Worm (Caenorhabditis elegans): Measurements from ENCODE around the gene unc-44.
A peak's percentile ranks its signal among the peaks of the same experiment; 100 is the strongest.

Gene unc-44

DNA sequence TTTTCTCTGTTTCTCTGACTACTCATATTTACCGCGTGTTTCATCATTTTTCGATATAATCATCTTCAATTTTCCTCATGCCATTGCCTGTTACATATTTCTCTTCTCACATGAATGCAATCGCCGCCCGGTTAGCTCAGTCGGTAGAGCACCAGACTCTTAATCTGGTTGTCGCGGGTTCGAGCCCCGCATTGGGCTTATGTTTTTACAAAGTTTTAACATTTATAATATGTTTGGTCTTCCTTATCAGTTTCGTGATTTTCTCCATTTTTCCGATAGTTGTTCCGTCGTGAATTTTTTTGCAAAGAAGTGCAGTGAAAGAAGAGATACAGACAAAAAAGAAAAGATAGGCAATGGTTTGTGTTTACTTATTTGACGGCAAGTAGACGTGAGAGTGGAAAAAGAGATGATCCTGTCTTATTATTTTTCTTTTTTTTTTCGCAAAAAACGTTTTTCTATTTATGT, 8.3 kb upstream of the unc-44 start (continued):
- TF ChIP-seq C16A3.4 (tag; optimal IDR thresholded peaks at IDR 0.05) (peak; percentile 70), swsn-7 (tag; optimal IDR thresholded peaks at IDR 0.05) (peak; percentile 80), snpc-4 (tag; optimal IDR thresholded peaks at IDR 0.05) (peak; percentile 34), zip-4 (GFP tag; optimal IDR thresholded peaks at IDR 0.05) (no peak), lin-14 (GFP tag; optimal IDR thresholded peaks at IDR 0.05) (peak; percentile 85), vab-15 (tag; optimal IDR thresholded peaks at IDR 0.05) (no peak), lin-13 (GFP tag; optimal IDR thresholded peaks at IDR 0.05) (no peak), nhr-12 (tag; optimal IDR thresholded peaks at IDR 0.05) (no peak), F16B12.6 (tag; optimal IDR thresholded peaks at IDR 0.05) (no peak), efl-3 (GFP tag; optimal IDR thresholded peaks at IDR 0.05) (no peak), nhr-237 (tag; optimal IDR thresholded peaks at IDR 0.05) (no peak), tlp-1 (tag; optimal IDR thresholded peaks at IDR 0.05) (no peak), jun-1 (tag; optimal IDR thresholded peaks at IDR 0.05) (peak; percentile 45), unc-130 (tag; optimal IDR thresholded peaks at IDR 0.05) (peak; percentile 62), tbx-2 (tag; optimal IDR thresholded peaks at IDR 0.05) (peak; percentile 75), pag-3 (tag; optimal IDR thresholded peaks at IDR 0.05; ENCODE audit: borderline replicate concordance, insufficient read depth) (peak; percentile 46), ceh-82 (tag; optimal IDR thresholded peaks at IDR 0.05) (peak in 2 of 3 experiments; percentile 27 to 59), lsy-2 (tag; optimal IDR thresholded peaks at IDR 0.05) (peak; percentile 58 to 77), C34B4.2 (tag; optimal IDR thresholded peaks at IDR 0.05) (no peak), lin-35 (GFP tag; optimal IDR thresholded peaks at IDR 0.05) (peak; percentile 21 to 81), snu-23 (GFP tag; optimal IDR thresholded peaks at IDR 0.05) (peak; percentile 94), ztf-11 (tag; optimal IDR thresholded peaks at IDR 0.05) (peak in 1 of 2 experiments; percentile 65), nhr-20 (tag; optimal IDR thresholded peaks at IDR 0.05) (peak; percentile 88), skn-1 (tag; optimal IDR thresholded peaks at IDR 0.05) (peak; percentile 85), aly-2 (tag; optimal IDR thresholded peaks at IDR 0.05) (peak; percentile 55), sup-37 (GFP tag; optimal IDR thresholded peaks at IDR 0.05) (peak; percentile 42), fkh-8 (tag; optimal IDR thresholded peaks at IDR 0.05) (peak; percentile 56), nhr-11 (tag; optimal IDR thresholded peaks at IDR 0.05) (no peak), zag-1 (tag; optimal IDR thresholded peaks at IDR 0.05) (no peak), dpl-1 (GFP tag; optimal IDR thresholded peaks at IDR 0.05) (peak in 2 of 3 experiments; percentile 33 to 44), fkh-4 (tag; optimal IDR thresholded peaks at IDR 0.05; ENCODE audit: borderline replicate concordance) (no peak), dsc-1 (tag; optimal IDR thresholded peaks at IDR 0.05) (peak; percentile 86), ceh-90 (tag; optimal IDR thresholded peaks at IDR 0.05) (no peak), nhr-90 (tag; optimal IDR thresholded peaks at IDR 0.05; ENCODE audit: poor library complexity) (peak; percentile 90), unc-30 (tag; optimal IDR thresholded peaks at IDR 0.05) (no peak), lin-39 (tag; optimal IDR thresholded peaks at IDR 0.05) (no peak), blmp-1 (tag; optimal IDR thresholded peaks at IDR 0.05) (peak; percentile 48), mep-1 (tag; optimal IDR thresholded peaks at IDR 0.05) (peak; percentile 80), nhr-76 (tag; optimal IDR thresholded peaks at IDR 0.05) (no peak), C04F5.9 (tag; optimal IDR thresholded peaks at IDR 0.05) (no peak), nhr-19 (GFP tag; conservative IDR thresholded peaks at IDR 0.05) (peak; percentile 82), alr-1 (tag; optimal IDR thresholded peaks at IDR 0.05; ENCODE audit: borderline replicate concordance) (no peak), nhr-77 (tag; optimal IDR thresholded peaks at IDR 0.05) (peak; percentile 73), sox-4 (tag; optimal IDR thresholded peaks at IDR 0.05) (peak; percentile 9), grh-1 (GFP tag; IDR thresholded peaks at IDR 0.05) (no peak; the same call in 1 of the 2 replicates), nhr-71 (tag; optimal IDR thresholded peaks at IDR 0.05) (peak; percentile 92), ceh-88 (GFP tag; IDR thresholded peaks at IDR 0.05) (no peak), ces-1 (GFP tag; optimal IDR thresholded peaks at IDR 0.05) (no peak), elt-2 (tag; optimal IDR thresholded peaks at IDR 0.05) (peak; percentile 89), ceh-63 (GFP tag; optimal IDR thresholded peaks at IDR 0.05) (no peak), mdl-1 (tag; optimal IDR thresholded peaks at IDR 0.05) (peak in 1 of 2 experiments; percentile 56), efl-1 (optimal IDR thresholded peaks at IDR 0.05) (peak; percentile 23 to 53), efl-1 (GFP tag; optimal IDR thresholded peaks at IDR 0.05 in 1 of 2) (peak in 1 of 2 experiments; percentile 95)
